Worm (Caenorhabditis elegans) whole organism, L4 larva: ENCODE data around the gene C45G9.9.

Source experiments
- F10B5.3 ChIP-seq: sonication (generic microtip); optimal IDR thresholded peaks from 2 replicates; lab custom pipeline; 2016; ENCODE audit warnings: mild to moderate bottlenecking, missing genetic modification characterization, missing compliant biosample characterization
- F49E8.2 ChIP-seq: sonication (generic microtip); optimal IDR thresholded peaks from 2 replicates; lab custom pipeline; 2016; ENCODE audit warnings: missing compliant biosample characterization, mild to moderate bottlenecking, missing genetic modification characterization, borderline replicate concordance
- R02D3.7 ChIP-seq: fragments of 150-350 bp; sonication (generic microtip); optimal IDR thresholded peaks from 3 replicates; lab custom pipeline; 2014; ENCODE audit warnings: missing biosample characterization, missing genetic modification characterization
- T20F7.1 ChIP-seq: fragments of 200-800 bp; sonication (Bioruptor generic); optimal IDR thresholded peaks from 2 replicates; lab custom pipeline; 2018; ENCODE audit warnings: mild to moderate bottlenecking, missing genetic modification characterization, missing compliant biosample characterization
- T26A8.4 ChIP-seq: fragments of 200-800 bp; sonication (Bioruptor generic); IDR thresholded peaks from 2 replicates; pipeline ENCODE4 v1.3.6; 2022; ENCODE audit warnings: missing genetic modification characterization, missing compliant biosample characterization
- Y105C5A.15 ChIP-seq: fragments of 200-800 bp; sonication (Bioruptor generic); IDR thresholded peaks from 2 replicates; pipeline ENCODE4 v1.3.6; 2022; ENCODE audit warnings: missing genetic modification characterization, missing compliant biosample characterization
- Y48G9A.11 ChIP-seq: fragments of 200-800 bp; sonication (Bioruptor generic); IDR thresholded peaks from 2 replicates; pipeline ENCODE4 v1.3.6; 2022; ENCODE audit warnings: missing genetic modification reagents, missing genetic modification characterization, missing compliant biosample characterization
- Y5F2A.4 ChIP-seq: fragments of 200-800 bp; sonication (Bioruptor generic); optimal IDR thresholded peaks from 2 replicates; lab custom pipeline; 2018; ENCODE audit warnings: mild to moderate bottlenecking, missing genetic modification characterization, missing compliant biosample characterization
- ZK337.2 ChIP-seq: fragments of 200-800 bp; sonication (Bioruptor generic); IDR thresholded peaks from 2 replicates; pipeline ENCODE4 v1.3.6; 2022; ENCODE audit warnings: missing genetic modification reagents, missing genetic modification characterization, missing compliant biosample characterization
- ZK546.5 ChIP-seq, 2 experiments: sonication (generic microtip); optimal IDR thresholded peaks; 2 replicates each; lab custom pipeline; 2017; ENCODE audit warnings: missing biosample characterization in 2 of 2, missing genetic modification characterization in 2 of 2
- aha-1 ChIP-seq: fragments of 150-350 bp; peaks from one replicate; lab custom pipeline; 2014; ENCODE audit warnings: missing biosample characterization, missing genetic modification characterization
- attf-4 ChIP-seq: sonication (generic microtip); optimal IDR thresholded peaks from 3 replicates; lab custom pipeline; 2017; ENCODE audit warnings: missing biosample characterization, missing genetic modification characterization
- ceh-62 ChIP-seq: sonication (generic microtip); optimal IDR thresholded peaks from 2 replicates; lab custom pipeline; 2017; ENCODE audit warnings: missing biosample characterization, missing genetic modification characterization
- cey-2 ChIP-seq: sonication (generic microtip); optimal IDR thresholded peaks from 3 replicates; lab custom pipeline; 2017; ENCODE audit warnings: missing genetic modification characterization, mild to moderate bottlenecking, missing compliant biosample characterization, antibody characterized with exemption, borderline replicate concordance; ENCODE audit not compliant: insufficient read depth
- ctbp-1 ChIP-seq: fragments of 200-800 bp; sonication (Bioruptor generic); IDR thresholded peaks from 2 replicates; pipeline ENCODE4 v1.3.6; 2022; ENCODE audit warnings: missing genetic modification reagents, missing genetic modification characterization, missing compliant biosample characterization
- daf-12 ChIP-seq: fragments of 150-350 bp; optimal IDR thresholded peaks from 2 replicates; lab custom pipeline; 2014; ENCODE audit warnings: missing biosample characterization, missing genetic modification reagents, missing genetic modification characterization
- daf-19 ChIP-seq: fragments of 200-800 bp; sonication (Bioruptor generic); conservative IDR thresholded peaks from 2 replicates; pipeline ENCODE4 v1.3.6; 2022; ENCODE audit warnings: missing genetic modification characterization, missing compliant biosample characterization
- dmd-6 ChIP-seq: fragments of 200-800 bp; sonication (Bioruptor generic); IDR thresholded peaks from 2 replicates; pipeline ENCODE4 v1.3.6; 2022; ENCODE audit warnings: missing genetic modification reagents, missing genetic modification characterization, missing compliant biosample characterization
- dpl-1 ChIP-seq: fragments of 150-350 bp; optimal IDR thresholded peaks from 2 replicates; lab custom pipeline; 2014; ENCODE audit warnings: missing biosample characterization, missing genetic modification reagents, missing genetic modification characterization
- fos-1 ChIP-seq: fragments of 150-350 bp; optimal IDR thresholded peaks from 2 replicates; lab custom pipeline; 2014; ENCODE audit warnings: missing biosample characterization, missing genetic modification characterization
- hif-1 ChIP-seq, 2 experiments: sonication (generic microtip); optimal IDR thresholded peaks; 2 replicates each; lab custom pipeline; 2016 to 2017; ENCODE audit warnings: missing compliant biosample characterization in 2 of 2, missing genetic modification characterization in 2 of 2, missing genetic modification reagents in 2 of 2, missing genotype in 2 of 2, mild to moderate bottlenecking in 1 of 2
- hlh-11 ChIP-seq: fragments of 200-800 bp; sonication (Bioruptor generic); optimal IDR thresholded peaks from 2 replicates; lab custom pipeline; 2018; ENCODE audit warnings: mild to moderate bottlenecking, missing genetic modification characterization, missing compliant biosample characterization
- hmg-1.1 ChIP-seq: fragments of 200-800 bp; sonication (Bioruptor generic); IDR thresholded peaks from 2 replicates; pipeline ENCODE4 v1.3.6; 2022; ENCODE audit warnings: missing genetic modification reagents, missing genetic modification characterization, missing compliant biosample characterization
- jun-1 ChIP-seq: fragments of 150-350 bp; optimal IDR thresholded peaks from 2 replicates; lab custom pipeline; 2014; ENCODE audit warnings: missing biosample characterization, missing genetic modification reagents, missing genetic modification characterization
- lin-15B ChIP-seq: fragments of 150-350 bp; sonication (generic microtip); optimal IDR thresholded peaks from 3 replicates; lab custom pipeline; 2014; ENCODE audit warnings: missing biosample characterization, missing genetic modification characterization
- lir-3 ChIP-seq: sonication (generic microtip); optimal IDR thresholded peaks from 2 replicates; lab custom pipeline; 2016; ENCODE audit warnings: mild to moderate bottlenecking, missing genetic modification characterization, missing compliant biosample characterization
- lsy-2 ChIP-seq, 2 experiments: fragments of 150-350 bp in 1 of 2; sonication (generic microtip) in 1 of 2; optimal IDR thresholded peaks; 2 replicates each; lab custom pipeline; 2014 to 2017; ENCODE audit warnings: missing biosample characterization in 2 of 2, missing genetic modification characterization in 2 of 2
- mdl-1 ChIP-seq, 2 experiments: fragments of 150-350 bp in 1 of 2; sonication (generic microtip) in 1 of 2; optimal IDR thresholded peaks; 2 replicates each; lab custom pipeline; 2014 to 2017; ENCODE audit warnings: missing biosample characterization in 2 of 2, missing genetic modification characterization in 2 of 2
- mdt-29 ChIP-seq: fragments of 200-800 bp; sonication (Bioruptor generic); IDR thresholded peaks from 2 replicates; pipeline ENCODE4 v1.3.6; 2022; ENCODE audit warnings: missing genetic modification reagents, missing genetic modification characterization, missing compliant biosample characterization
- mes-2 ChIP-seq: sonication (generic microtip); optimal IDR thresholded peaks from 2 replicates; lab custom pipeline; 2016; ENCODE audit warnings: missing genotype, mild to moderate bottlenecking, missing genetic modification characterization, missing compliant biosample characterization; ENCODE audit not compliant: poor library complexity, severe bottlenecking
- mxl-2 ChIP-seq: fragments of 200-800 bp; sonication (Bioruptor generic); conservative IDR thresholded peaks from 2 replicates; pipeline ENCODE4 v1.3.6; 2022; ENCODE audit warnings: missing genetic modification reagents, missing genetic modification characterization, missing compliant biosample characterization
- mxl-3 ChIP-seq: fragments of 200-800 bp; sonication (Bioruptor generic); optimal IDR thresholded peaks from 2 replicates; lab custom pipeline; 2018; ENCODE audit warnings: mild to moderate bottlenecking, missing genetic modification characterization, missing compliant biosample characterization
- nhr-102 ChIP-seq: sonication (generic microtip); optimal IDR thresholded peaks from 2 replicates; lab custom pipeline; 2016; ENCODE audit warnings: mild to moderate bottlenecking, missing genetic modification characterization, moderate library complexity, missing compliant biosample characterization
- nhr-111 ChIP-seq: fragments of 200-800 bp; sonication (Bioruptor generic); optimal IDR thresholded peaks from 2 replicates; lab custom pipeline; 2018; ENCODE audit warnings: mild to moderate bottlenecking, missing genetic modification characterization, missing compliant biosample characterization
- nhr-28 ChIP-seq: fragments of 150-350 bp; optimal IDR thresholded peaks from 2 replicates; lab custom pipeline; 2014; ENCODE audit warnings: missing biosample characterization, missing genetic modification characterization
- nhr-77 ChIP-seq: fragments of 150-350 bp; optimal IDR thresholded peaks from 2 replicates; lab custom pipeline; 2014; ENCODE audit warnings: missing biosample characterization, missing genetic modification characterization
- pha-4 ChIP-seq, 2 experiments: fragments of 150-350 bp in 1 of 2; fragments of 200-800 bp in 1 of 2; sonication (Bioruptor generic) in 1 of 2; IDR thresholded peaks in 1 of 2; optimal IDR thresholded peaks in 1 of 2; 2 replicates each; pipeline versions ENCODE4 v1.3.6 to Lab custom; 2014 to 2022; ENCODE audit warnings: missing genetic modification characterization in 2 of 2, missing genetic modification reagents in 2 of 2, missing biosample characterization in 1 of 2, missing compliant biosample characterization in 1 of 2
- php-3 ChIP-seq: fragments of 200-800 bp; sonication (Bioruptor generic); IDR thresholded peaks from 2 replicates; pipeline ENCODE4 v1.3.6; 2022; ENCODE audit warnings: missing genetic modification reagents, missing genetic modification characterization, missing compliant biosample characterization
- rbr-2 ChIP-seq: sonication (generic microtip); optimal IDR thresholded peaks from 2 replicates; lab custom pipeline; 2016; ENCODE audit warnings: missing genotype, missing genetic modification characterization, missing compliant biosample characterization
- skn-1 ChIP-seq: fragments of 150-350 bp; optimal IDR thresholded peaks from 2 replicates; lab custom pipeline; 2014; ENCODE audit warnings: missing biosample characterization, missing genetic modification characterization
- snpc-1.2 ChIP-seq: fragments of 200-800 bp; sonication (Bioruptor generic); IDR thresholded peaks from 2 replicates; pipeline ENCODE4 v1.3.6; 2022; ENCODE audit warnings: missing genetic modification reagents, missing genetic modification characterization, missing compliant biosample characterization
- spr-1 ChIP-seq: sonication (generic microtip); optimal IDR thresholded peaks from 2 replicates; lab custom pipeline; 2016; ENCODE audit warnings: mild to moderate bottlenecking, missing genetic modification characterization, missing compliant biosample characterization
- tra-1 ChIP-seq: fragments of 200-800 bp; sonication (Bioruptor generic); IDR thresholded peaks from 2 replicates; pipeline ENCODE4 v1.3.6; 2022; ENCODE audit warnings: missing genetic modification reagents, missing genetic modification characterization, missing compliant biosample characterization
- unc-39 ChIP-seq: sonication (generic microtip); optimal IDR thresholded peaks from 2 replicates; lab custom pipeline; 2017; ENCODE audit warnings: missing biosample characterization, missing genetic modification characterization
- vab-7 ChIP-seq: fragments of 200-800 bp; sonication (Bioruptor generic); IDR thresholded peaks from 2 replicates; pipeline ENCODE4 v1.3.6; 2022; ENCODE audit warnings: missing genetic modification reagents, missing genetic modification characterization, missing compliant biosample characterization
- zag-1 ChIP-seq: fragments of 150-350 bp; optimal IDR thresholded peaks from 2 replicates; lab custom pipeline; 2014; ENCODE audit warnings: missing biosample characterization, missing genetic modification characterization
- zip-2 ChIP-seq: fragments of 150-350 bp; optimal IDR thresholded peaks from 2 replicates; lab custom pipeline; 2014; ENCODE audit warnings: missing biosample characterization, missing genetic modification characterization
- ztf-11 ChIP-seq: fragments of 150-350 bp; optimal IDR thresholded peaks from 2 replicates; lab custom pipeline; 2014; ENCODE audit warnings: missing biosample characterization, missing genetic modification characterization
- ztf-7 ChIP-seq: fragments of 150-350 bp; optimal IDR thresholded peaks from 2 replicates; lab custom pipeline; 2014; ENCODE audit warnings: missing biosample characterization, missing genetic modification characterization

Gene C45G9.9

ce11 chrIII:5025136-5025629, 30.4 kb downstream of the C45G9.9 start (continued):
- TF ChIP-seq ZK337.2 (GFP tag; lab: Robert Waterston, UW) (0 out of 2 replicates have a peak, but pooled peaks have one; percentile 26), php-3 (0 out of 2 replicates have a peak, but pooled peaks have one; percentile 11), nhr-28 (no peak), T20F7.1 (GFP tag; lab: Kevin White, UChicago) (peak; percentile 62), pha-4 (GFP tag; IDR thresholded peaks at IDR 0.05; lab: Robert Waterston, UW) (peak; percentile 72), pha-4 (tag; optimal IDR thresholded peaks at IDR 0.05; lab: Kevin White, UChicago) (no peak), ztf-11 (tag; lab: Kevin White, UChicago) (no peak), mdt-29 (GFP tag; lab: Robert Waterston, UW) (0 out of 2 replicates have a peak, but pooled peaks have one; percentile 43), nhr-102 (tag; lab: Kevin White, UChicago) (peak; percentile 53), mxl-2 (GFP tag; lab: Robert Waterston, UW) (no peak), fos-1 (tag; lab: Kevin White, UChicago) (no peak), rbr-2 (tag; lab: Kevin White, UChicago) (peak; percentile 46), attf-4 (tag; lab: Kevin White, UChicago) (no peak), dmd-6 (peak; percentile 49), ctbp-1 (0 out of 2 replicates have a peak, but pooled peaks have one; percentile 8), snpc-1.2 (GFP tag; lab: Robert Waterston, UW) (peak; percentile 41; the same call in 1 of the 2 replicates), hmg-1.1 (GFP tag; lab: Robert Waterston, UW) (0 out of 2 replicates have a peak, but pooled peaks have one; percentile 30), R02D3.7 (tag; lab: Kevin White, UChicago) (no peak), Y48G9A.11 (GFP tag; lab: Robert Waterston, UW) (peak; percentile 17; the same call in 1 of the 2 replicates), daf-19 (GFP tag; lab: Robert Waterston, UW) (no peak), lir-3 (tag; lab: Kevin White, UChicago) (no peak), unc-39 (tag; lab: Kevin White, UChicago) (no peak), hif-1 (tag; optimal IDR thresholded peaks at IDR 0.05; lab: Kevin White, UChicago) (peak in 1 of 2 experiments; percentile 43), nhr-111 (GFP tag; lab: Kevin White, UChicago) (no peak), mxl-3 (GFP tag; lab: Kevin White, UChicago) (no peak), hlh-11 (tag; lab: Kevin White, UChicago) (peak; percentile 15), Y105C5A.15 (GFP tag; lab: Robert Waterston, UW) (no peak), T26A8.4 (peak; percentile 60), tra-1 (0 out of 2 replicates have a peak, but pooled peaks have one; percentile 13), Y5F2A.4 (GFP tag; lab: Kevin White, UChicago) (no peak), lsy-2 (tag; optimal IDR thresholded peaks at IDR 0.05; lab: Kevin White, UChicago) (peak in 1 of 2 experiments; percentile 55), dpl-1 (GFP tag; lab: Kevin White, UChicago) (peak; percentile 20), F10B5.3 (tag; lab: Kevin White, UChicago) (no peak), F49E8.2 (no peak)

- TF ChIP-seq hmg-1.1 (GFP tag; lab: Robert Waterston, UW), result peak; percentile 62
- peak; percentile 52 for TF ChIP-seq nhr-77 (tag; lab: Kevin White, UChicago)
- no peak for TF ChIP-seq cey-2 (tag; lab: Kevin White, UChicago)
- TF ChIP-seq ZK546.5 (tag; optimal IDR thresholded peaks at IDR 0.05; lab: Kevin White, UChicago), result no peak
- no peak for TF ChIP-seq ceh-62 (tag; lab: Kevin White, UChicago)
- TF ChIP-seq ztf-7 (tag; lab: Kevin White, UChicago), result no peak
- no peak for TF ChIP-seq jun-1 (tag; lab: Kevin White, UChicago)
- no peak for TF ChIP-seq spr-1 (tag; lab: Kevin White, UChicago)
- TF ChIP-seq T26A8.4, result no peak
- TF ChIP-seq mes-2, result peak; percentile 75
- TF ChIP-seq lin-15B (tag; lab: Kevin White, UChicago), result no peak
- TF ChIP-seq attf-4 (tag; lab: Kevin White, UChicago), result no peak
- TF ChIP-seq vab-7, result no peak
- TF ChIP-seq daf-12 (tag; lab: Kevin White, UChicago), result no peak
- TF ChIP-seq zag-1 (tag; lab: Kevin White, UChicago), result no peak
- TF ChIP-seq mdl-1 (tag; optimal IDR thresholded peaks at IDR 0.05; lab: Kevin White, UChicago), result peak; percentile 45 to 80
- TF ChIP-seq zip-2 (tag; lab: Kevin White, UChicago), result no peak
- peak; percentile 86 for TF ChIP-seq aha-1 (tag; lab: Kevin White, UChicago)
- TF ChIP-seq skn-1 (tag; lab: Kevin White, UChicago), result no peak
Measured at ce11 chrIII:5024393-5024964, 31.1 kb downstream of the C45G9.9 start, which contains the start of gene pcf-11. Gene pcf-11 (plus strand): TSS chrIII:5024914.
